Worm (Caenorhabditis elegans): ENCODE measurements around the gene T25F10.3.

Gene T25F10.3

ce11 chrV:6775708-6776107 lies 30.8 kb downstream of the T25F10.3 start, which contains the start of gene srh-28:
TSS of gene srh-28 (minus strand) at chrV:6775808.
- TF ChIP-seq unc-62 (GFP tag; optimal IDR thresholded peaks at IDR 0.05 in 1 of 2) (peak in 1 of 2 experiments; percentile 22), unc-62 (tag; optimal IDR thresholded peaks at IDR 0.05) (no peak), nhr-28 (tag; optimal IDR thresholded peaks at IDR 0.05) (no peak)

DNA sequence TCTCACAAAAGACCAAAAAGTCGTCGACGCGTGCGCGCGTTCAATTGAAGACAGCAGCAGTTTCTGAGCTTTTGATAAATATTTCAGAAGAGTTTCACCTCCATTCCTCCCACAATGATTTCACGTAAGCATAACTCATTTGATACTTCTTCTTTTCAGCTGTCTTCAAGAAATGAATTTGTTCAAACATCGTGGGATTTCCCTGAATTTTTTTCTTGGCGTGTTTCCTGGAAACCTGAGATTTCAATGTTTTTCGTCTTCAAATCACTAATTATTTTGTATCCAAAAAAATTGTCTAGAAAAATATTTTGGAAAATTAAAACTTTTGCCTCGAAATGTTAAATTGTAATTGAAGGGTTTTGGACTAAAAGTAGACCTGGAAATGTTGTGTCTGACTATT lies 33.6 kb downstream of the T25F10.3 start:
- TF ChIP-seq nhr-237 (tag; optimal IDR thresholded peaks at IDR 0.05) (no peak), T26A8.4 (GFP tag; IDR thresholded peaks at IDR 0.05) (no peak), pqm-1 (tag; optimal IDR thresholded peaks at IDR 0.05) (no peak), daf-8 (GFP tag; IDR thresholded peaks at IDR 0.05) (no peak), daf-19 (GFP tag; conservative IDR thresholded peaks at IDR 0.05) (no peak), mdl-1 (tag; optimal IDR thresholded peaks at IDR 0.05) (no peak), saeg-2 (GFP tag; IDR thresholded peaks at IDR 0.05) (no peak), dmd-8 (GFP tag; IDR thresholded peaks at IDR 0.05) (no peak), nhr-42 (GFP tag; IDR thresholded peaks at IDR 0.05) (no peak)

ce11 chrV:6780166-6780565 lies 35.3 kb downstream of the T25F10.3 start, which contains the start of gene ZC404.15:
TSS of gene ZC404.15 (plus strand) at chrV:6780466.
- peak; percentile 47 for TF ChIP-seq aha-1 (tag)
- TF ChIP-seq nhr-42 (GFP tag; IDR thresholded peaks at IDR 0.05) = no peak

DNA sequence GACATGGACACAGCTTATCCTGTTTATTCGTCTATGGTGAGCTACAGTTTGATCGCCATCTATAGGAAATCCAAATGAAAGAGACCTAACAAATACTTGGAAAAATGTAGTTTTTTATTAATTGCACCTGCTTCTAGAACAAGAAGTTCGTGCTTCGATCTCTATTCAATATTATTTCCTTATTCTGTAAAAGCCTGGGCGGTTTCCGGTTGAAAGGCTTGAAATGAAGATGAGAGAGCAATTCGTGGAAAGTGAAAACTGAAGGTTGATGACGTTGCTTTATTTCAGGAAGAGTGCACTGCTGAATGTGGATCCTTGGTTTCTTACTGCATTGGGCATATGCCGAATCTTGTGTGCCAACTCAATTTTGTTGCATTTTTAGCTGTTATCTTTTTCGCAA lies 35.8 kb downstream of the T25F10.3 start:
- TF ChIP-seq aha-1 (tag) (peak; percentile 34), saeg-2 (GFP tag; IDR thresholded peaks at IDR 0.05) (no peak)

DNA sequence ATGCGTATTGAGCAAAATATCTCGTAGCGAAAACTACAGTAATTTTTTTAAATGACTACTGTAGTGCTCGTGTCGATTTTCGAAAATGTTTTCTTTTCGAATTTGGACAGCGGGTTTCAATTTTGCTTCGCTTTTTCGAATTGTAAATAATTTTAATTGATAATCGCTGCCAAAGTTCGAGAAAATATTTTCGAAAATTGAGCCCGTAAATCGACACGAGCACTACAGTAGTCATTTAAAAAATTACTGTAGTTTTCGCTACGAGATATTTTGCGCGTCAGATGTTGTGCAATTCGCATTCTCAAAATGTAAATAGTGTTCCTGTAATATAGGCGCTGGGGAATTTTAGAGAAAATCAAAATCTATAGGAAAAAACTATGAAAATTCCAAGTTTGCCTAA lies 37.4 kb downstream of the T25F10.3 start:
- TF ChIP-seq T26A8.4 (GFP tag; IDR thresholded peaks at IDR 0.05) = no peak

DNA sequence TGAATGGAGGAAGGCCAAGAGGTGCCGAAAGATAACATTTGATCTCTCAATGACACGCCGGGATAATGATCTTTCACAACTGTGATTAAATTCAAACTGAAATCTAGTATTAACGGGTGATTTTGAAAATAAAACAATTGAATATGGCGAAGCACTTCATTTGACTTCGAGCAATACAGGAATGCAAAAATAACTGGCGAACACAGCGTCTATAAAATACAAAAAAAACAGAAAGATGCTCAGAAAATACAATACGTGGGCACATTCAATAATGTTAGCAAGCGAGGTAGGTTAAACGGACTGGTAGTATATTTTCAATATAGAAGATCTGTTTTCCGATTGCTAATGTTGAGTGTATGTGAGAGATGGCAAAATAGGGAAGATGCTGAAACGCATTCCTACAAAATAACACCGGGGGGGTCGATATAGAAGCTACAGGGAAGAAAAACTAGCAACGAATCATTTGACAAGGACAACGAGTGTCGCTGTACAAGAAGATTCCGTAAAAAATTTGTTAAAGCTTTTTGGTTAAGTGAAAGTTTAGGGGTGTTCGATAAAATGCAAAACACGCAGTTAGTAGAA lies 38.3 kb downstream of the T25F10.3 start:
- TF ChIP-seq madf-5 (GFP tag; IDR thresholded peaks at IDR 0.05) (peak in 1 of 2 experiments; percentile 35; a peak in 1 of 4 replicates), lin-38 (GFP tag; IDR thresholded peaks at IDR 0.05) (0 out of 2 replicates have a peak, but pooled peaks have one; percentile 19), F49E8.2 (tag; optimal IDR thresholded peaks at IDR 0.05; ENCODE audit: borderline replicate concordance) (peak; percentile 21), unc-62 (GFP tag; optimal IDR thresholded peaks at IDR 0.05 in 1 of 2) (peak in 1 of 2 experiments; percentile 63), unc-62 (tag; optimal IDR thresholded peaks at IDR 0.05) (no peak), aly-2 (tag; optimal IDR thresholded peaks at IDR 0.05) (no peak), snpc-1.2 (GFP tag; IDR thresholded peaks at IDR 0.05) (no peak), unc-130 (GFP tag; optimal IDR thresholded peaks at IDR 0.05) (peak; percentile 61), pha-4 (GFP tag; IDR thresholded peaks at IDR 0.05) (0 out of 2 replicates have a peak, but pooled peaks have one; percentile 16), pha-4 (tag; optimal IDR thresholded peaks at IDR 0.05) (no peak), dmd-8 (GFP tag; IDR thresholded peaks at IDR 0.05) (0 out of 2 replicates have a peak, but pooled peaks have one; percentile 40)

DNA sequence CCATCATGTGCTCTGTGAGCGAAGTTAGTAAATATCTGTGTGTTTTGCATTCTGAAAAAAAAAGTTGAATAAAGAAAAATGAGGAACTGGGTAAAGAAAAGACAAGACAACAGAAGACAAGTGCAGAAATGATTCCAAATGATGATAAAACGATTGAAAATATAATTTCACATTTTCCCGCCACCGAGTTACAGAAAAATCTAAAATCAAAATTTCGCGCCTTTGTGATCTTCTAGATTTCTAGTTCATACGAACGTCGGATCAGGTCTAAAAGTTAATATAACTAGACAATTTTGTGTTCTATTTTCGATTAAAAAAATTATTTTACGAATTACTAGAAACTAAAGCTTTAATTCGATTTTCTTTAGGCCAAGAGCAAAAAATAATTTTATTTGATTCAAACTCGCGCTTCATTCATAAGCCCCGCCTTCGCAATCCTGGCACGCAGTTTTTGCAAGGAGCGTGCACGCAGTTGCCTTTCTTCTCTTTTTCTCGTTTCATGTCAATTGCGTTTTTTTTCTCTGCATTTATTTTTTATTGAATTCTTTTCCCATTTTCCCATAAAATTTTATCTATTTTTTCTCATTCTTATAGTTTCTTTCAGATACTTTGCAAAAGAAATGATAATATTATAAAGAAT lies 40.1 kb downstream of the T25F10.3 start, which contains the start of the genes spn-4 and spe-39:
spn-4 (minus strand) TSS at position 51 of the 640 bp plus-strand sequence.
spe-39 (plus strand) TSS at position 599 of the 640 bp plus-strand sequence.
- TF ChIP-seq unc-39 (tag; optimal IDR thresholded peaks at IDR 0.05) (no peak), ceh-28 (tag; optimal IDR thresholded peaks at IDR 0.05) (no peak), madf-9 (GFP tag; conservative IDR thresholded peaks at IDR 0.05) (0 out of 2 replicates have a peak, but pooled peaks have one; percentile 21), zag-1 (tag; optimal IDR thresholded peaks at IDR 0.05) (no peak), F49E8.2 (tag; optimal IDR thresholded peaks at IDR 0.05; ENCODE audit: borderline replicate concordance) (peak; percentile 13), daf-16 (GFP tag; optimal IDR thresholded peaks at IDR 0.05) (peak in 1 of 2 experiments; percentile 17), daf-16 (tag; optimal IDR thresholded peaks at IDR 0.05) (no peak), ZK337.2 (GFP tag; IDR thresholded peaks at IDR 0.05) (no peak), attf-4 (tag; optimal IDR thresholded peaks at IDR 0.05) (no peak), ceh-82 (tag; optimal IDR thresholded peaks at IDR 0.05) (no peak), skn-1 (tag; optimal IDR thresholded peaks at IDR 0.05) (no peak), unc-130 (GFP tag; optimal IDR thresholded peaks at IDR 0.05) (peak; percentile 33), lin-13 (GFP tag; optimal IDR thresholded peaks at IDR 0.05) (no peak), dmd-6 (GFP tag; IDR thresholded peaks at IDR 0.05) (peak; percentile 53; the same call in 1 of the 2 replicates), aly-2 (tag; optimal IDR thresholded peaks at IDR 0.05) (no peak), mes-2 (tag; optimal IDR thresholded peaks at IDR 0.05; ENCODE audit: poor library complexity, severe bottlenecking) (peak; percentile 93), ztf-7 (tag; optimal IDR thresholded peaks at IDR 0.05) (no peak), lin-38 (GFP tag; IDR thresholded peaks at IDR 0.05) (peak; percentile 73), cey-2 (tag; optimal IDR thresholded peaks at IDR 0.05; ENCODE audit: borderline replicate concordance, insufficient read depth) (no peak), F37D6.2 (tag; optimal IDR thresholded peaks at IDR 0.05) (peak; percentile 2), sdz-12 (GFP tag; optimal IDR thresholded peaks at IDR 0.05) (no peak)

All from whole organism, L4 larva.